Fruit fly (Drosophila melanogaster) whole organism, pupa: Measurements from ENCODE around the gene Pino.
A peak's percentile ranks its signal among the peaks of the same experiment; 100 is the strongest.

Experiments
- EcR ChIP-seq: fragments of 200-800 bp; sonication (Bioruptor generic); optimal IDR thresholded peaks from 3 replicates; lab custom pipeline; 2019; ENCODE audit warnings: missing biosample characterization, missing genetic modification characterization, mild to moderate bottlenecking, moderate library complexity, missing genetic modification reagents
- gl ChIP-seq: fragments of 200-800 bp; sonication (Bioruptor generic); optimal IDR thresholded peaks from 2 replicates; lab custom pipeline; 2018; ENCODE audit warnings: missing biosample characterization, mild to moderate bottlenecking, missing genetic modification characterization
- rn ChIP-seq: fragments of 200-800 bp; sonication (Bioruptor generic); IDR thresholded peaks from 2 replicates; pipeline ENCODE4 v1.3.6; 2022; ENCODE audit warnings: missing biosample characterization, missing genetic modification characterization

dm6 chr2L:1065038-1065437, 63.7 kb downstream of the Pino start:
- peak; percentile 57 for TF ChIP-seq EcR (GFP tag; lab: Kevin White, UChicago)
- TF ChIP-seq gl (tag; lab: Kevin White, UChicago): peak; percentile 69
- TF ChIP-seq rn (GFP tag; lab: Robert Waterston, UW): 0 out of 2 replicates have a peak, but pooled peaks have one; percentile 4
